Fruit fly (Drosophila melanogaster) whole organism, embryonic: ENCODE results near the gene CycG.

ENCODE experiments used
- Atf-2 ChIP-seq: fragments of 200-800 bp; sonication (Bioruptor generic); optimal IDR thresholded peaks from 2 replicates; lab custom pipeline; 2016; ENCODE audit warnings: missing biosample characterization, missing genetic modification characterization
- Atf3 ChIP-seq: fragments of 200-800 bp; sonication (Bioruptor generic); optimal IDR thresholded peaks from 3 replicates; lab custom pipeline; 2016; ENCODE audit warnings: missing biosample characterization, missing genetic modification characterization
- CG10321 ChIP-seq: fragments of 200-800 bp; sonication (Bioruptor generic); IDR thresholded peaks from 2 replicates; pipeline ENCODE4 v1.3.6; 2022; ENCODE audit warnings: missing biosample characterization, missing genetic modification characterization
- CG12744 ChIP-seq: fragments of 200-800 bp; sonication (Bioruptor generic); optimal IDR thresholded peaks from 2 replicates; lab custom pipeline; 2016; ENCODE audit warnings: missing biosample characterization, missing genetic modification characterization
- CG12769 ChIP-seq: fragments of 200-800 bp; sonication (Bioruptor generic); optimal IDR thresholded peaks from 2 replicates; lab custom pipeline; 2019; ENCODE audit warnings: missing biosample characterization, mild to moderate bottlenecking, missing genetic modification characterization, moderate library complexity
- CG13296 ChIP-seq: fragments of 200-800 bp; sonication (Bioruptor generic); optimal IDR thresholded peaks from 3 replicates; lab custom pipeline; 2018; ENCODE audit warnings: missing biosample characterization, mild to moderate bottlenecking, missing genetic modification characterization
- CG14014 ChIP-seq: fragments of 200-800 bp; sonication (Bioruptor generic); IDR thresholded peaks from 2 replicates; pipeline ENCODE4 v1.3.6; 2022; ENCODE audit warnings: missing biosample characterization, missing genetic modification characterization
- CG1603 ChIP-seq: fragments of 200-800 bp; sonication (Bioruptor generic); optimal IDR thresholded peaks from 2 replicates; lab custom pipeline; 2019; ENCODE audit warnings: missing biosample characterization, mild to moderate bottlenecking, missing genetic modification characterization, moderate library complexity
- CG16863 ChIP-seq: fragments of 200-800 bp; sonication (Bioruptor generic); optimal IDR thresholded peaks from 3 replicates; lab custom pipeline; 2016; ENCODE audit warnings: missing biosample characterization, missing genetic modification characterization
- CG17568 ChIP-seq: fragments of 200-800 bp; sonication (Bioruptor generic); optimal IDR thresholded peaks from 2 replicates; lab custom pipeline; 2018; ENCODE audit warnings: missing biosample characterization, mild to moderate bottlenecking, missing genetic modification characterization, moderate library complexity
- CG17802 ChIP-seq: fragments of 200-800 bp; sonication (Bioruptor generic); optimal IDR thresholded peaks from 2 replicates; lab custom pipeline; 2018; ENCODE audit warnings: missing biosample characterization, mild to moderate bottlenecking, missing genetic modification characterization, moderate library complexity
- CG18764 ChIP-seq: fragments of 200-800 bp; sonication (Bioruptor generic); optimal IDR thresholded peaks from 3 replicates; lab custom pipeline; 2016; ENCODE audit warnings: missing biosample characterization, missing genetic modification characterization
- CG2875 ChIP-seq: fragments of 200-800 bp; sonication (Bioruptor generic); optimal IDR thresholded peaks from 2 replicates; lab custom pipeline; 2017; ENCODE audit warnings: missing biosample characterization, mild to moderate bottlenecking, missing genetic modification characterization, missing genetic modification reagents
- CG2889 ChIP-seq: fragments of 200-800 bp; sonication (Bioruptor generic); IDR thresholded peaks from 3 replicates; pipeline ENCODE4 v1.3.6; 2022; ENCODE audit warnings: missing biosample characterization, missing genetic modification characterization
- CG30431 ChIP-seq: fragments of 200-800 bp; sonication (Bioruptor generic); optimal IDR thresholded peaks from 2 replicates; lab custom pipeline; 2017; ENCODE audit warnings: missing biosample characterization, missing genetic modification characterization
- CG3163 ChIP-seq: fragments of 200-800 bp; sonication (Bioruptor generic); optimal IDR thresholded peaks from 3 replicates; lab custom pipeline; 2016; ENCODE audit warnings: missing biosample characterization, missing genetic modification characterization
- CG3726 ChIP-seq: fragments of 200-800 bp; sonication (Bioruptor generic); IDR thresholded peaks from 3 replicates; pipeline ENCODE4, ENCODE4 v1.3.6; 2022; ENCODE audit warnings: missing biosample characterization, missing genetic modification characterization
- CG4424 ChIP-seq: fragments of 200-800 bp; sonication (Bioruptor generic); optimal IDR thresholded peaks from 3 replicates; lab custom pipeline; 2016; ENCODE audit warnings: missing biosample characterization, missing genetic modification characterization
- CG6254 ChIP-seq: fragments of 200-800 bp; sonication (Bioruptor generic); optimal IDR thresholded peaks from 3 replicates; lab custom pipeline; 2017; ENCODE audit warnings: mild to moderate bottlenecking, missing biosample characterization, missing genetic modification reagents, missing genetic modification characterization
- CG6813 ChIP-seq: fragments of 200-800 bp; sonication (Bioruptor generic); optimal IDR thresholded peaks from 2 replicates; lab custom pipeline; 2017; ENCODE audit warnings: missing biosample characterization, missing genetic modification characterization, mild to moderate bottlenecking, moderate library complexity, missing genetic modification reagents
- CG7556 ChIP-seq: fragments of 200-800 bp; sonication (Bioruptor generic); optimal IDR thresholded peaks from 2 replicates; lab custom pipeline; 2017; ENCODE audit warnings: missing biosample characterization, mild to moderate bottlenecking, missing genetic modification characterization
- CG9609 ChIP-seq: fragments of 200-800 bp; sonication (Bioruptor generic); optimal IDR thresholded peaks from 3 replicates; lab custom pipeline; 2016; ENCODE audit warnings: missing biosample characterization, missing genetic modification characterization
- Dek ChIP-seq: fragments of 200-800 bp; sonication (Bioruptor generic); optimal IDR thresholded peaks from 3 replicates; lab custom pipeline; 2019; ENCODE audit warnings: missing biosample characterization, mild to moderate bottlenecking, missing genetic modification characterization, moderate library complexity
- Eip74EF ChIP-seq, 2 experiments: fragments of 200-800 bp in 1 of 2; fragments of >200 bp in 1 of 2; sonication (Bioruptor generic) in 1 of 2; optimal IDR thresholded peaks; 2 replicates each; lab custom pipeline; 2017 to 2019; ENCODE audit warnings: missing biosample characterization in 2 of 2, missing genetic modification characterization in 2 of 2, mild to moderate bottlenecking in 1 of 2, moderate library complexity in 1 of 2
- Fer1 ChIP-seq: fragments of 200-800 bp; sonication (Bioruptor generic); optimal IDR thresholded peaks from 2 replicates; lab custom pipeline; 2017; ENCODE audit warnings: missing biosample characterization, mild to moderate bottlenecking, missing genetic modification characterization
- HLH54F ChIP-seq: fragments of 200-800 bp; sonication (Bioruptor generic); optimal IDR thresholded peaks from 3 replicates; lab custom pipeline; 2016; ENCODE audit warnings: missing biosample characterization, missing genetic modification characterization
- HmgD ChIP-seq: fragments of 200-800 bp; sonication (Bioruptor generic); optimal IDR thresholded peaks from 3 replicates; lab custom pipeline; 2016; ENCODE audit warnings: missing biosample characterization, missing genetic modification characterization
- Hmr ChIP-seq: fragments of 200-800 bp; sonication (Bioruptor generic); optimal IDR thresholded peaks from 3 replicates; lab custom pipeline; 2017; ENCODE audit warnings: mild to moderate bottlenecking, missing biosample characterization, missing genetic modification reagents, missing genetic modification characterization
- Hr3 ChIP-seq: fragments of 200-800 bp; sonication (Bioruptor generic); optimal IDR thresholded peaks from 3 replicates; lab custom pipeline; 2016; ENCODE audit warnings: missing biosample characterization, missing genetic modification characterization
- Hr39 ChIP-seq: fragments of >200 bp; optimal IDR thresholded peaks from 2 replicates; lab custom pipeline; 2017
- MTF-1 ChIP-seq: fragments of 200-800 bp; sonication (Bioruptor generic); optimal IDR thresholded peaks from 2 replicates; lab custom pipeline; 2018; ENCODE audit warnings: missing biosample characterization, mild to moderate bottlenecking, missing genetic modification characterization, borderline replicate concordance
- Neu2 ChIP-seq: fragments of 200-800 bp; sonication (Bioruptor generic); optimal IDR thresholded peaks from 3 replicates; lab custom pipeline; 2016; ENCODE audit warnings: missing biosample characterization, missing genetic modification characterization, borderline replicate concordance
- Oaz ChIP-seq: fragments of 200-800 bp; sonication (Bioruptor generic); IDR thresholded peaks from 2 replicates; pipeline ENCODE4 v1.3.6; 2022; ENCODE audit warnings: missing biosample characterization, missing genetic modification characterization
- chm ChIP-seq: fragments of 200-800 bp; sonication (Bioruptor generic); IDR thresholded peaks from 2 replicates; pipeline ENCODE4 v1.3.6; 2022; ENCODE audit warnings: missing biosample characterization, missing genetic modification characterization
- crc ChIP-seq: fragments of 200-800 bp; sonication (Bioruptor generic); optimal IDR thresholded peaks from 2 replicates; lab custom pipeline; 2016; ENCODE audit warnings: missing biosample characterization, missing genetic modification characterization
- dysf ChIP-seq: fragments of 200-800 bp; sonication (Bioruptor generic); IDR thresholded peaks from 3 replicates; pipeline ENCODE4 v1.3.6; 2022; ENCODE audit warnings: missing biosample characterization, missing genetic modification characterization
- gro ChIP-seq: fragments of 200-800 bp; sonication (Bioruptor generic); optimal IDR thresholded peaks from 2 replicates; lab custom pipeline; 2016; ENCODE audit warnings: missing biosample characterization, missing genetic modification characterization
- gsb-n ChIP-seq: fragments of 200-800 bp; sonication (Bioruptor generic); optimal IDR thresholded peaks from 3 replicates; lab custom pipeline; 2018; ENCODE audit warnings: missing biosample characterization, mild to moderate bottlenecking, missing genetic modification characterization
- ham ChIP-seq: fragments of 200-800 bp; sonication (Bioruptor generic); IDR thresholded peaks from 2 replicates; pipeline ENCODE4 v1.3.6; 2022; ENCODE audit warnings: missing biosample characterization, missing genetic modification characterization
- luna ChIP-seq: fragments of 200-800 bp; sonication (Bioruptor generic); optimal IDR thresholded peaks from 2 replicates; lab custom pipeline; 2016; ENCODE audit warnings: missing biosample characterization, missing genetic modification characterization
- oc ChIP-seq: fragments of 200-800 bp; sonication (Bioruptor generic); optimal IDR thresholded peaks from 2 replicates; lab custom pipeline; 2018; ENCODE audit warnings: missing biosample characterization, mild to moderate bottlenecking, missing genetic modification characterization, moderate library complexity
- onecut ChIP-seq: fragments of 200-800 bp; sonication (Bioruptor generic); IDR thresholded peaks from 2 replicates; pipeline ENCODE4 v1.3.6; 2022; ENCODE audit warnings: missing biosample characterization, missing genetic modification characterization
- pb ChIP-seq: fragments of 200-800 bp; sonication (Bioruptor generic); optimal IDR thresholded peaks from 3 replicates; lab custom pipeline; 2016; ENCODE audit warnings: missing biosample characterization, missing genetic modification characterization
- pho ChIP-seq: fragments of 200-800 bp; sonication (Bioruptor generic); optimal IDR thresholded peaks from 2 replicates; lab custom pipeline; 2016; ENCODE audit warnings: missing biosample characterization, missing genetic modification characterization
- repo ChIP-seq: fragments of 200-800 bp; sonication (Bioruptor generic); optimal IDR thresholded peaks from 2 replicates; lab custom pipeline; 2016; ENCODE audit warnings: missing biosample characterization, missing genetic modification characterization
- run ChIP-seq: fragments of 200-800 bp; sonication (Bioruptor generic); optimal IDR thresholded peaks from 3 replicates; lab custom pipeline; 2018; ENCODE audit warnings: missing biosample characterization, mild to moderate bottlenecking, missing genetic modification characterization
- slou ChIP-seq: fragments of 200-800 bp; sonication (Bioruptor generic); optimal IDR thresholded peaks from 3 replicates; lab custom pipeline; 2016; ENCODE audit warnings: missing biosample characterization, missing genetic modification characterization
- tll ChIP-seq, 2 experiments: fragments of 200-800 bp in 1 of 2; fragments of >200 bp in 1 of 2; sonication (Bioruptor generic) in 1 of 2; optimal IDR thresholded peaks; 2 replicates each; lab custom pipeline; 2017 to 2019; ENCODE audit warnings: missing biosample characterization in 2 of 2, missing genetic modification characterization in 2 of 2, mild to moderate bottlenecking in 1 of 2, moderate library complexity in 1 of 2
- trh ChIP-seq: fragments of 200-800 bp; sonication (Bioruptor generic); optimal IDR thresholded peaks from 2 replicates; lab custom pipeline; 2016; ENCODE audit warnings: missing biosample characterization, missing genetic modification characterization
- z ChIP-seq: fragments of 200-800 bp; sonication (Bioruptor generic); IDR thresholded peaks from 3 replicates; pipeline ENCODE4 v1.3.6; 2022; ENCODE audit warnings: missing biosample characterization, missing genetic modification characterization

Gene CycG

dm6 chr3R:31592256-31592879 lies 20.1 kb downstream of the CycG start, which contains the start of gene CG1774 (continued):
- TF ChIP-seq Neu2 (GFP tag; lab: Kevin White, UChicago) (no peak), MTF-1 (GFP tag; lab: Kevin White, UChicago) (no peak), pho (GFP tag; lab: Kevin White, UChicago) (peak; percentile 76), CG7556 (GFP tag; lab: Kevin White, UChicago) (peak; percentile 79), CG18764 (GFP tag; lab: Kevin White, UChicago) (peak; percentile 48), HmgD (GFP tag; lab: Kevin White, UChicago) (peak; percentile 47), gro (peak; percentile 92), CG12769 (tag; lab: Kevin White, UChicago) (peak; percentile 93), Atf3 (GFP tag; lab: Kevin White, UChicago) (no peak), ham (GFP tag; lab: Robert Waterston, UW) (0 out of 2 replicates have a peak, but pooled peaks have one; percentile 48), Hr3 (GFP tag; lab: Kevin White, UChicago) (peak; percentile 55), CG30431 (GFP tag; lab: Kevin White, UChicago) (peak; percentile 43), run (tag; lab: Kevin White, UChicago) (peak; percentile 46), dysf (GFP tag; lab: Robert Waterston, UW) (peak; percentile 83), Hr39 (lab: Kevin White, UChicago) (no peak), CG13296 (GFP tag; lab: Kevin White, UChicago) (peak; percentile 77), CG3163 (GFP tag; lab: Kevin White, UChicago) (peak; percentile 55), Eip74EF (GFP tag; optimal IDR thresholded peaks at IDR 0.05; lab: Kevin White, UChicago) (peak in 1 of 2 experiments; percentile 37), CG6254 (GFP tag; lab: Kevin White, UChicago) (peak; percentile 44), Dek (tag; lab: Kevin White, UChicago) (peak; percentile 74), CG2875 (peak; percentile 36), HLH54F (GFP tag; lab: Kevin White, UChicago) (peak; percentile 85), repo (GFP tag; lab: Kevin White, UChicago) (peak; percentile 55), CG16863 (GFP tag; lab: Kevin White, UChicago) (peak; percentile 62), Oaz (GFP tag; lab: Robert Waterston, UW) (peak; percentile 27; the same call in 1 of the 2 replicates), CG9609 (peak; percentile 80), CG17568 (GFP tag; lab: Kevin White, UChicago) (peak; percentile 59), tll (GFP tag; optimal IDR thresholded peaks at IDR 0.05; lab: Kevin White, UChicago) (no peak), oc (tag; lab: Kevin White, UChicago) (no peak), CG1603 (tag; lab: Kevin White, UChicago) (peak; percentile 83), Atf-2 (GFP tag; lab: Kevin White, UChicago) (peak; percentile 60), CG10321 (GFP tag; lab: Robert Waterston, UW) (0 out of 2 replicates have a peak, but pooled peaks have one; percentile 32), gsb-n (tag; lab: Kevin White, UChicago) (no peak), z (GFP tag; lab: Robert Waterston, UW) (no peak), slou (GFP tag; lab: Kevin White, UChicago) (peak; percentile 33), CG4424 (GFP tag; lab: Kevin White, UChicago) (peak; percentile 60), CG17802 (tag; lab: Kevin White, UChicago) (peak; percentile 32), CG6813 (GFP tag; lab: Kevin White, UChicago) (peak; percentile 76), chm (GFP tag; lab: Robert Waterston, UW) (peak; percentile 39; the same call in 1 of the 2 replicates), trh (GFP tag; lab: Kevin White, UChicago) (no peak), pb (GFP tag; lab: Kevin White, UChicago) (peak; percentile 45), CG3726 (no peak), CG2889 (GFP tag; lab: Robert Waterston, UW) (peak; percentile 56; the same call in 1 of the 3 replicates), onecut (GFP tag; lab: Robert Waterston, UW) (0 out of 2 replicates have a peak, but pooled peaks have one; percentile 22), Fer1 (GFP tag; lab: Kevin White, UChicago) (peak; percentile 88), luna (GFP tag; lab: Kevin White, UChicago) (peak; percentile 77), CG14014 (GFP tag; lab: Robert Waterston, UW) (peak; percentile 78), crc (GFP tag; lab: Kevin White, UChicago) (peak; percentile 88), CG12744 (peak; percentile 79), Hmr (GFP tag; lab: Kevin White, UChicago) (peak; percentile 89)
